Fruit fly (Drosophila melanogaster) whole organism, wandering third instar larva: ENCODE measurements around the gene Pkd2.

Experiments used
- CrebA ChIP-seq: fragments of 200-800 bp; sonication (Bioruptor generic); optimal IDR thresholded peaks from 2 replicates; lab custom pipeline; 2016; ENCODE audit warnings: missing biosample characterization, mild to moderate bottlenecking, missing genetic modification characterization, borderline replicate concordance
- Myc ChIP-seq: fragments of >200 bp; optimal IDR thresholded peaks from 2 replicates; lab custom pipeline; 2017
- OdsH ChIP-seq: fragments of 200-800 bp; sonication (Bioruptor generic); optimal IDR thresholded peaks from 2 replicates; lab custom pipeline; 2016; ENCODE audit warnings: missing biosample characterization, mild to moderate bottlenecking, missing genetic modification characterization
- dsf ChIP-seq: sonication (Bioruptor generic); optimal IDR thresholded peaks from 2 replicates; lab custom pipeline; 2016; ENCODE audit warnings: missing biosample characterization, missing genetic modification characterization, borderline replicate concordance
- ey ChIP-seq: fragments of 200-800 bp; sonication (Bioruptor generic); optimal IDR thresholded peaks from 2 replicates; lab custom pipeline; 2016; ENCODE audit warnings: missing biosample characterization, missing genetic modification characterization
- h ChIP-seq: fragments of 200-800 bp; sonication (Bioruptor generic); optimal IDR thresholded peaks from 3 replicates; lab custom pipeline; 2016; ENCODE audit warnings: missing biosample characterization, mild to moderate bottlenecking, missing genetic modification characterization
- lola ChIP-seq: fragments of >200 bp; optimal IDR thresholded peaks from 2 replicates; lab custom pipeline; 2017; ENCODE audit warnings: missing biosample characterization, missing genetic modification characterization
- pan ChIP-seq: fragments of >200 bp; optimal IDR thresholded peaks from 2 replicates; lab custom pipeline; 2017
- sage ChIP-seq: fragments of 200-800 bp; sonication (Bioruptor generic); optimal IDR thresholded peaks from 2 replicates; lab custom pipeline; 2016; ENCODE audit warnings: missing biosample characterization, mild to moderate bottlenecking, missing genetic modification characterization
- woc ChIP-seq: sonication (Bioruptor generic); optimal IDR thresholded peaks from 2 replicates; lab custom pipeline; 2016; ENCODE audit warnings: missing biosample characterization, mild to moderate bottlenecking, missing genetic modification characterization

- TF ChIP-seq dsf (no peak), pan (lab: Kevin White, UChicago) (no peak), woc (no peak), sage (GFP tag; lab: Kevin White, UChicago) (no peak), h (no peak), Myc (lab: Kevin White, UChicago) (no peak), ey (GFP tag; lab: Kevin White, UChicago) (no peak), OdsH (no peak), lola (no peak), CrebA (GFP tag; lab: Kevin White, UChicago) (no peak)
Observed at dm6 chr2L:12404555-12405077, 6.5 kb downstream of the Pkd2 start.
